Fruit fly (Drosophila melanogaster) ovary, adult (tissue): ENCODE measurements around the gene Rpp14a.

Source experiments
- CG17801 ChIP-seq: fragments of 200-800 bp; optimal IDR thresholded peaks from 2 replicates; lab custom pipeline; 2019; ENCODE audit warnings: missing biosample characterization, mild to moderate bottlenecking, missing genetic modification characterization, moderate library complexity; ENCODE audit not compliant: partially characterized antibody

The Rpp14a gene

DNA sequence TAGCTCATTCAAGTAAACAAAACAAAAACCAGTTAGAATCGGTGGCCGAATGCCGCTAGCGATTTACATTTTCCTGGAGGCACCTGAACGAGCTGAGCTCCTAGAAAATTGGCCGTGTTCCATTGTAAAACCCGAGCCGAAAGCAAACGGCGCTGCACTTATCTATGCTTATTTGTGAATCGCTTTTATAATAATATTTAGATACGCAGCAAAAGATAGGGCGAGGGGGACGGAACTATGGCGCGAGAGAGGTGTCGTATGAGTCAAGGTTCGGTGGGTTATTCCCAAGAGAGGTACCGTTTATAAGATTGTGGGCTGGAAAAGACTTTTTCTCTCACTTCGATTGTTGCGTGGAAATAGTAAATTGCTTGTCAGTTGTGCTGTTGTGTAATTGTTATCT is 7.0 kb downstream of the Rpp14a start:
- no peak for TF ChIP-seq CG17801 (GFP tag; lab: Kevin White, UChicago)

DNA sequence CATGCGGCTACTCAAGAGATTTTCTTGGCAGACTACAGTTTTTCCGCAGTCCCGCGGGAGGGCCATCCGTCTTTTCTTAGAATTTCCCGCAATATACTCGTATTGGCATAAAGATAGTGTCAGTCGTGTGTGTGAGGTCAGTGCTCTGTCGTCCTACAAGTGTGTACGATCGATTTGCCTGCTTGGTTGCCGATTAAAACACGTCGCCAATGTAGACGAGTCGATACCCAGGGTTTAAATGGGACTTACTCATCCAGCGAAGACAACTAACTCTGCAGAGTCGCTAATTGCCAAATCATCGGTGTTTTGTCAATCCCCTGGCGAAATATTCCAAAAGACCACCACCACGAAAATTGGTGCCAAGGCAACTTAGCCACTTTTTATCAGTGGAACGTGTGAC is 9.3 kb downstream of the Rpp14a start:
- no peak for TF ChIP-seq CG17801 (GFP tag; lab: Kevin White, UChicago)

DNA sequence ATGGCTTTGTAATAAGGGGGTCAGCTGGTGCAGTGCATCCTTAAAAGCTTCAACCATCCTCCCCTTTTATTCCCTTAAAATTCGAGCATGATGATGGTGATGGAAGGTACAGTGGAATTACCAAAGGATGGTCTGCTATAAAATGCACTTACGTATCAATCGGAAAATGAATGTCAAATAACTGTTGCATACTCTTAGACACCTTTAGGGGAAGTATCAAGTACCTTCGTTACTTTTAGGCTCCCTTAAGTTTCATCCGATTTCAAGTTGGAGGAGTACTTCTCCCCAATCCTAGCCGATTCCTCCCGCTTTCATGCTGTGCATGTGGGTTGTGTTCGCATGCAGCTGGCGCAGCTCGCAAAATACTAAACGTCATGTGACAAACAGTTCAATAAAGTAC is 13.5 kb downstream of the Rpp14a start:
- TF ChIP-seq CG17801 (GFP tag; lab: Kevin White, UChicago): no peak

DNA sequence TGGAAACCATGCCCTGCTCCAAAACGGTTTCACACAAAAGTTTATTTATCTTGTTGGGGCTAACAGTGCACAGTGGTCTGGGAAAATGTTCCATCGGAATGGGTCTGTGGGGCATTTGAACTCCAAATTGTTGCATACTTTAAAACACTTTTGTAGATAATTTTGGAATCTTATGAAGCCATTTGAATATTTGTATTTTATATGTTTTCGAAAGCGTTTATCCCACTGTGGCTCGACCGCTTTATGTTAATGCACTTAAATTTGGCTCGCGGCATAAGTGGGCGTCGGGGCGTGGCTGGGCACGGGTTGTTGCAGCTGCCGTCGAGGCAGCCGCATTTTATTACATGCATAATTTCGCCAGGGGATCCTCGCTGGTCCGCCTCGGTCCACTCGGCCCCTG is 15.2 kb downstream of the Rpp14a start:
- no peak for TF ChIP-seq CG17801 (GFP tag; lab: Kevin White, UChicago)

DNA sequence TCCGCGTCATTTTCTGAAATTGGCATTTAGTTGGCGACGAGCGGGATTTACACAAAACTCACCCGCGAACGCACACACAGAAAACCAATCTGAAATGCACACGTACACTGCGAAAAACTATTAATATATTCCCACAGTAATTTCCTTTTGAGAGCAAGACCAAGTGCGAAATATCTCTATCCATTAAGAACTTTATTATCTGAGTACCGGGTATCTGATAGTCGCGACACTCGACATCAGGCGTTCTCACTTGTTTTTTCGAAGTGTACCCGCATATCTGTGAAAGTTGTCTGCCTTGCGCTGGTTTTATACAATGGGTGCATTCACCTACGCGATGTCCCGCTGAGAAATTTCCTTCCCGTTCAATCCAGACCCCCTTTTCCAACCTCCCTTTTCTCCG is 19.4 kb downstream of the Rpp14a start:
- no peak for TF ChIP-seq CG17801 (GFP tag; lab: Kevin White, UChicago)

DNA sequence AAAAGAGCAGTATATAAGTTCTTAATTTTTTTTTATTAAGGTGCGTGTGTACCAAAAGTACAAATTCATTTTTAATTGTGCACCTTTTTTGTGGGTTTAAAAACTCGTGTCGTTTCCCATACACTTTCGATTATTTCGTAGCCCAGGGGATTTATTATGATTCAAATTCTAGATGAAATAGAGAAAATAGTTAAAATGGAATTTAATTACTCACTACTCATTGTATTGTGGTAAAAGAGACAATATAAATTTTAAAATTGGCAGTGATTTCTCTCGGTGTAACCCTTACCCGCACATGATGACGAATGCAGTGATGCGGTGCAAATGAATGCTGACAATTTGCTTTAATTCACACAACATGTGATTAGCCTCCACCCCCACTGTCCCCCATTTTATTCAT is 26.6 kb downstream of the Rpp14a start:
- TF ChIP-seq CG17801 (GFP tag; lab: Kevin White, UChicago): no peak

DNA sequence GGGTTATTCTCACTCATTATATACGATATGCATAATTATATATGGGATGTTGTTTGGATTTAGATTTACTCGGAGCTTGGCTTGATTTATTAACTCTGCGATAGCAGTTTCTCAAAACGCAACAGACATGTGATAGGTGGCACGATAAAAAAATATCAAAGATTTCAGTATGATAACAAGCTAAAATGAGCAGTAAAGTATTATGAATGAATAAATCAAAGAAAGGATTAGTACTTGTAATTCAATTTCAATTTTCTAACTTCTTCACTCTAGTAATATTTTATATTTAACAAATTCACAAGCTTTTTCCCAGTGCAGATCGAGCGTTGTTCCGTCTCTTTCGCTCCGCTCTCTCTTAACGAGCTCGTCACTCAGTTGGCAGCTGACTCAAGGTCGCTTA is 27.5 kb downstream of the Rpp14a start:
- TF ChIP-seq CG17801 (GFP tag; lab: Kevin White, UChicago): no peak

DNA sequence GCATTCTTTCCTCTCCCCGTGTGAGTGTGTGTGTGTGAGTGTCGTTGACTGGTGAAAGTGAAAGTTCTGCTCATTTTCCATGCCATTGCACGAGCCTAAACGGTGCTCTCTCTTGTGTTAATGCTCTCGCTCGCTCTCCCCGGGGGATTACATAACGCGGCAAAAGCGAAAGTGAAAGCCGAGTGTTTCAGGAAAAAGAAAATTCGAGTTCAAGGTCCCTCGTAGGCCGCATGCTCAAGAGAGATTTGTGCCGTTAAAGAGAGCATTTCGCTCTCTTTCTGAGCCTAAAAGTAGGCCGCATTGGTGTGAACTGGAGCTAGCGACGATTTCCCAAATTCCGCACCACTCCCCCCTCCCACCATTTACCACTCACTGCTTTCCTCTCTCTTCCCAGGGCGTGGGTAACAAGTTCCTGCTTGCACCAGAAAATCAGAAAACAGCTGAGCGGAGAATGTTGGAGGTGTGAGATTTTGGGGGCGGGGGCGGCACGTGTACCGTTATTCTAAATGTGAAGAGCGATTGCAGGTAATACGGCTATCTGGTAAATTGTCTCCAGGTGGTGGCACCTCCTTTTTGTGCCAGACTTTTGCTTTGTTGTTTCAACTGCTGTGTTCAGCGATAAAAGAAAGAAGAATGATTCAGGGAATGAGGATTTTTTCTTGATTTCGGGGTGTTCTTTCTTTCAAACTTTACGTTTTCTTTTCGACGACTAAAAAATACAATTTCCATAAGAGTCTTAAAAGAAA is 33.8 kb downstream of the Rpp14a start:
- TF ChIP-seq CG17801 (GFP tag; lab: Kevin White, UChicago): no peak

DNA sequence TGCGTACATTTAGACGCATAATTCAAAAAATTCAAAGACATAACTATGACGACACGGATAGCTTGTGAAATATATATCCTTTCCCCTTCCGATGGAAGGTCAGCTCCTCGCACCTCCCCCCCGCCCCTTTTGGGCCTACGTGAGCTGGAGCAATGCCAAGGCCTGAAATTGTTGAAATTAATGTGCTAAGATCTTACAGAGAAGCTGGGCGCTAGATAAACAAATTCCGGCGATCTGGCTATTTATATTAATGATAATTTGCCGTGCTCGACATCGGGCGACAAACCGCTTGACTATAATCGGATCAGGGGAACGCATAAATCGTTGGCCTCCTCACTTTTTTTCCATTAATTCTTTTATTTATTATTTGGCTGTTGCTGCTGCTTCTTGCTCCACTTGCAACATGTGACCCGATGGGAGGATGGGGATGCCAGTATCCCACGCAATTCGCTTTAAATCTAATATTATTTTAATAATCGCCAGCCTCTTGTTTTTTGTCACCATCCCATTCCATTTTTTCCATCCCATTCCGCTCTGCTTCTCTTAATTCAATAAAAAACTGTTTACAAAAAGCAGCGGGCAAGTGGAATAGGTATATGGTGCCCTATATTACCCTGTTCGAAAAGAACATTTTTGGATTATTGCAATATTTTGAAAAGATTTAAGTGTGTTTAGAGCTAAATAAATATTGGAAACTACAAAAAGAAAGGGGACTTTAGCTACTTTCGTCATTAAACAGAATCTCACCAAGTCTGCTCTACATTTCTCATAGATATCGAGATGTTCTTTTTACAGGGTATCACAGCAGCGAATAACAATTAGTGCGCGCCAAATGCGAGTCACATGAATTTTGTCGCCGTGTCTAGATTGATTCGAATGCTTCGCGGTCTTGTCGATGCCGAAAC is 35.4 kb downstream of the Rpp14a start:
- TF ChIP-seq CG17801 (GFP tag; lab: Kevin White, UChicago): no peak

DNA sequence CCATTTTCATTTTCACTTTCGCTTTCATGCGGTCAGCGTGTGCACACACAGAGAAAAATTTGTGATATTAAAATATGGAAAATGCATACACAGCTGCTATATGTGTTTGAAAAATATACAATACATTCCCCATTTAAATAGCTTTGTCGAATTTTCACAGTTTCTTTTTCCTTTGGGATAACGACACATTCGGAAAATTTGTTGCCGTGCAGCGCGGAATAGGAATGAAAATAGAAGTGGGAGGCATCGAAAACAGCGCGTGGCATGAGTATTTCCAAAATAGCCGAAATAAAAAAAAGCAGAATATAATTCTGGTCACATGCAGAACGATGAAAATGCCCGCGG is 36.0 kb downstream of the Rpp14a start:
- TF ChIP-seq CG17801 (GFP tag; lab: Kevin White, UChicago): no peak

DNA sequence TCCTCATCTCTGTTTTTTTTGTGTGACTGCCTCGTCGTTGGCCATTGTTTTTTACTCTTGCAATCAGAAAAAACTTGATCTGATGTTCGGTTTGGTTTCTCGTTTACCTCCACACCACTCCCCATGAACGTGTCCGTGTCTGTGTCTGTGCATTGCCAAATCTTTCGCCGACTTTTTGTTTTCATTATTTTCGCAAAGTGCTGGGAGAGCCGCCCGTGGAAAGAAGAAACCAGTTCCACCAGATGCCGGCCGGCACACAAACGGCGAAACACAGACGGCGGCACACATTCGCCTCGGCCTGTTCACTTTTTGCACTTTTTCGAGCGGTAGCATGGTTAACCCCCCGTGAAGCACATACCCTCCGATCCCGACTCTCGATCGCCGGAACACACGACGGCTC is 38.7 kb downstream of the Rpp14a start:
- TF ChIP-seq CG17801 (GFP tag; lab: Kevin White, UChicago): no peak

DNA sequence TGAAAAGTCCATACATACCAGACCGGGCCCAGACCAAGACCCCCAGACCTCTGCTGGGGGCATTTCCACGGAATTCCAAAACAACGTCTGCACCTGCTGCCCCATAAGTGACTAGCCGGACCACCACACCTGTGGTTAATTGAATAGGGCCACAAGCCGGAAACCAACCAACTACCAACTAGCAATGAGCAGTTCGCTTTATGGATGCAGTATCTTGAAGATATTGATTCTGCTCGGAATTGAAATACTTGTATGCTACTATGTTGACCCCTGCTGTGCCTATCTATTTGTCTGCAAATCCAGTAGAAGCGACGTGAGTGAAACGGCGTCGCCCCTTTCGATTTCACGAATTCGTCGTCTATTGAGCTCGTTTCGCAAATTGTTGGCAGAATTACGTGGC is 39.2 kb downstream of the Rpp14a start:
- no peak for TF ChIP-seq CG17801 (GFP tag; lab: Kevin White, UChicago)

DNA sequence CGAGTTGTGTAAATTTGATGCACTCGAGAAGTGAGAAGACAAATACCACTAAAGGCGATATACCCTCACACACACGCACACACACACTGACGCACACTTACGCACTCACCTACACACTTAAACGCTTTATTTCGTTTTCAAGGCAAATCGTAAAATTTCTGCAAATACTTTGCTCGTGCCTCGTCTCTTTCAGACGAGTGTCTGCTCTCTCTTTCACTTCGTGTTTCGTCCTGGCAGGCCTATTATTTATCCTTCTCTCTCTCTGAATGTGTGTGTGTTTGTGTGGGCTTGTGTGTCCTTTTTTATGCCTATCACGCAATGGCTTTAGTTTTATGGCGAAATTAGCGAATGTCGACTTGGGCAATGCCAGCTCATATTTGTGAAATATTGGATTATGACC is 41.6 kb downstream of the Rpp14a start:
- no peak for TF ChIP-seq CG17801 (GFP tag; lab: Kevin White, UChicago)

DNA sequence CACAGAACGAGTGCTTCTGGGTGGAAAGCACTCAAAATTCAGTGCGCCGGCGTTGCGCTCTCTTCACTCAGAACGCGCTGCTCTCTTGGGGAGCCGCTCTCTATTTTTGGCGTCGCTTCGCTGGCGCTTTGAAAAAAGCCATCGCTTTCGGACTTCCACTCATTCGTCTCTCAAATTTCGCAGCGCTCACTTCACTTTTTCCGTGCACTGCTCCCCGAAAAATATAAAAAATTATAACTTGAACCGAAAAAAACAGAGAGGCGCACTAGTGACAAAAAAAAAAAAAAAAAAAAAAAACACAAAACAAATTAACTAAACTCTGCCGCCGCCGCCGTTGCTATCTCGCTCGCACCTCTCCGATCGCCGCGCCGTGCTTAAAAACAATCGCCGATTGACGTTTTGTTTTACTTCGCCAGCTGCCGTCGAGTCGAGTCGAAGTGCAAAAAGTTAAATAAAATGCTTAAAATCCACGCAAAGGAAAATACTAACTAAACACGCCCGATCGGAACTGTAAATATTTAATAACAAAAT is 42.7 kb downstream of the Rpp14a start:
- TF ChIP-seq CG17801 (GFP tag; lab: Kevin White, UChicago): peak; percentile 67

DNA sequence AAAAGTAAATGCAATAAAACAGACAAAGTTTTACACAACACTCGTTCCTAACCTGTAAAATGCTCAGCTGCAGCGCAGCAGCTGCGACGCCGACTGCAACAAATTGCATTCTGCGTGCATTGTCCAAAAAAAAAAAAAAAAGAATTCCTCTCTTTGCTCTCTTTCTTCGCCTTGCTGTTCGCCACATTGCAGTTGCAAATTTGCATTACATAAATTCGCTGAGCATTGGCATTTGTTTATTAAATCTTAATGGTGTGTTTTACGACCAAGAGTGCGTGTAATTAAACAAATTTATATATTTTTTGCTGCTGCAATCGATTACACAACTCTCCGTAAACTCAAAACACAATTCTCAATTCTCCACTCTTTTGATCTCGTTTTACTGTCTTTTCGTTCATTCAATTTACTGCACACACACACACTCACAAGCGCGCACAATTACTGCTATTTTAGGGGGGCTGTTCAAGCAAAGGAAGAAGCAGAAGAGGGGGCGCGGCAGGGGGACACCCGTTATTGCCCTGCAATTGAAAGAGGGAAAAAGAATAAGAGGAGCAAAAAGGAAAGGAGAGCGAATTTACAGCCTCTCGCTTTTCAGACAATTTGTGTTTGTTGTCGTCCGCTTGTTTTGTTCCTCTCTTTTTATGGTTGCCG is 43.8 kb downstream of the Rpp14a start:
- TF ChIP-seq CG17801 (GFP tag; lab: Kevin White, UChicago): no peak
